Worm (Caenorhabditis elegans) whole organism, L4/young adult: Measurements from ENCODE around the gene ddp-1.

Source experiments
- W03F9.2 ChIP-seq: fragments of 150-350 bp; optimal IDR thresholded peaks from 2 replicates; lab custom pipeline; 2014; ENCODE audit warnings: missing biosample characterization, missing genetic modification characterization
- him-1 ChIP-seq: sonication (generic microtip); optimal IDR thresholded peaks from 2 replicates; lab custom pipeline; 2016; ENCODE audit warnings: missing genotype, missing genetic modification reagents, missing genetic modification characterization, missing compliant biosample characterization

- TF ChIP-seq him-1 (tag; lab: Kevin White, UChicago): no peak
- no peak for TF ChIP-seq W03F9.2
These were observed 25.6 kb upstream of the ddp-1 start, which contains the start of gene rexd-1 for ce11 chrIII:1833984-1834563.
